Worm (Caenorhabditis elegans): ENCODE measurements around the gene kbp-1.
A peak's percentile ranks its signal among the peaks of the same experiment; 100 is the strongest.

- TF ChIP-seq ceh-48 (tag; optimal IDR thresholded peaks at IDR 0.05): peak; percentile 60
- no peak for TF ChIP-seq pha-2 (tag; optimal IDR thresholded peaks at IDR 0.05)
- TF ChIP-seq sox-4 (tag; optimal IDR thresholded peaks at IDR 0.05): peak; percentile 76
- TF ChIP-seq mec-3 (tag; optimal IDR thresholded peaks at IDR 0.05; ENCODE audit: borderline replicate concordance): no peak
- peak; percentile 27 for TF ChIP-seq ceh-2 (tag; optimal IDR thresholded peaks at IDR 0.05)
- TF ChIP-seq nhr-232 (tag; optimal IDR thresholded peaks at IDR 0.05): peak; percentile 79
- TF ChIP-seq hlh-30 (tag; optimal IDR thresholded peaks at IDR 0.05; ENCODE audit: insufficient read depth): peak; percentile 58
- peak; percentile 63 for TF ChIP-seq lin-11 (tag; optimal IDR thresholded peaks at IDR 0.05)
Measured at ce11 chrIII:6887574-6887973, 18.1 kb downstream of the kbp-1 start.

Data from whole organism, late embryonic.